Worm (Caenorhabditis elegans): Measurements from ENCODE around the gene F08F8.10.

F08F8.10 gene

ce11 chrIII:7357356-7357755, at the start of gene F08F8.10:
TSS of gene F08F8.10 (minus strand) at chrIII:7357393.
- TF ChIP-seq nhr-25 (tag; optimal IDR thresholded peaks at IDR 0.05) (peak; percentile 18), hmg-11 (tag; optimal IDR thresholded peaks at IDR 0.05) (peak; percentile 27), pha-4 (tag; optimal IDR thresholded peaks at IDR 0.05) (peak; percentile 63), snpc-4 (tag; optimal IDR thresholded peaks at IDR 0.05) (peak; percentile 47), nhr-237 (tag; optimal IDR thresholded peaks at IDR 0.05) (no peak), elt-2 (tag; optimal IDR thresholded peaks at IDR 0.05) (no peak), fkh-2 (tag; optimal IDR thresholded peaks at IDR 0.05) (no peak), nhr-67 (tag; optimal IDR thresholded peaks at IDR 0.05) (no peak), egl-27 (tag; optimal IDR thresholded peaks at IDR 0.05) (no peak), nhr-43 (tag; optimal IDR thresholded peaks at IDR 0.05; ENCODE audit: poor library complexity, severe bottlenecking) (no peak), pqm-1 (tag; optimal IDR thresholded peaks at IDR 0.05) (no peak), eor-1 (tag; optimal IDR thresholded peaks at IDR 0.05) (no peak), nhr-11 (tag; optimal IDR thresholded peaks at IDR 0.05) (no peak), nhr-23 (tag; optimal IDR thresholded peaks at IDR 0.05) (no peak), ztf-4 (tag; optimal IDR thresholded peaks at IDR 0.05) (no peak), ceh-28 (tag; optimal IDR thresholded peaks at IDR 0.05) (no peak), ceh-16 (tag; optimal IDR thresholded peaks at IDR 0.05) (no peak), aly-2 (tag; optimal IDR thresholded peaks at IDR 0.05) (no peak), elt-3 (tag; optimal IDR thresholded peaks at IDR 0.05) (no peak), unc-39 (tag; optimal IDR thresholded peaks at IDR 0.05) (no peak), egl-5 (tag; optimal IDR thresholded peaks at IDR 0.05) (peak; percentile 35), daf-12 (tag; optimal IDR thresholded peaks at IDR 0.05) (no peak), nhr-76 (tag; optimal IDR thresholded peaks at IDR 0.05) (no peak), nfya-1 (tag; optimal IDR thresholded peaks at IDR 0.05; ENCODE audit: insufficient read depth) (peak; percentile 33), lin-39 (tag; optimal IDR thresholded peaks at IDR 0.05) (no peak), R02D3.7 (tag; optimal IDR thresholded peaks at IDR 0.05) (no peak), fkh-10 (GFP tag; optimal IDR thresholded peaks at IDR 0.05) (no peak), unc-62 (GFP tag; optimal IDR thresholded peaks at IDR 0.05) (no peak)

ce11 chrIII:7399004-7399403, 41.8 kb upstream of the F08F8.10 start:
- TF ChIP-seq pha-4 (tag; optimal IDR thresholded peaks at IDR 0.05): no peak
- TF ChIP-seq nhr-25 (tag; optimal IDR thresholded peaks at IDR 0.05): no peak
- no peak for TF ChIP-seq ama-1 (optimal IDR thresholded peaks at IDR 0.05)
- TF ChIP-seq nhr-237 (tag; optimal IDR thresholded peaks at IDR 0.05): no peak
- TF ChIP-seq ZK546.5 (tag; optimal IDR thresholded peaks at IDR 0.05): no peak
- TF ChIP-seq nhr-77 (tag; optimal IDR thresholded peaks at IDR 0.05): no peak
- no peak for TF ChIP-seq lin-15B (tag; optimal IDR thresholded peaks at IDR 0.05)
- no peak for TF ChIP-seq egl-27 (tag; optimal IDR thresholded peaks at IDR 0.05)
- TF ChIP-seq pqm-1 (tag; optimal IDR thresholded peaks at IDR 0.05): no peak
- TF ChIP-seq ceh-9 (tag; optimal IDR thresholded peaks at IDR 0.05): no peak
- TF ChIP-seq hmg-11 (tag; optimal IDR thresholded peaks at IDR 0.05): no peak
- no peak for TF ChIP-seq egl-5 (tag; optimal IDR thresholded peaks at IDR 0.05)
- TF ChIP-seq nfya-1 (tag; optimal IDR thresholded peaks at IDR 0.05; ENCODE audit: insufficient read depth): no peak
- no peak for TF ChIP-seq nhr-28 (tag; optimal IDR thresholded peaks at IDR 0.05)

ce11 chrIII:7397196-7397595, 40.0 kb upstream of the F08F8.10 start:
- TF ChIP-seq nfya-1 (tag; optimal IDR thresholded peaks at IDR 0.05; ENCODE audit: insufficient read depth): peak; percentile 25
- TF ChIP-seq ama-1 (optimal IDR thresholded peaks at IDR 0.05): no peak
- no peak for TF ChIP-seq nhr-28 (tag; optimal IDR thresholded peaks at IDR 0.05)
- TF ChIP-seq pqm-1 (tag; optimal IDR thresholded peaks at IDR 0.05): no peak

ce11 chrIII:7395354-7395753, 38.2 kb upstream of the F08F8.10 start, which contains the start of gene lgc-50:
TSS of gene lgc-50 (minus strand) at chrIII:7395454.
- TF ChIP-seq mml-1 (tag; optimal IDR thresholded peaks at IDR 0.05) (no peak), lin-15B (tag; optimal IDR thresholded peaks at IDR 0.05) (no peak), nhr-77 (tag; optimal IDR thresholded peaks at IDR 0.05) (no peak), daf-12 (tag; optimal IDR thresholded peaks at IDR 0.05) (no peak), fkh-10 (GFP tag; optimal IDR thresholded peaks at IDR 0.05) (no peak), nhr-28 (tag; optimal IDR thresholded peaks at IDR 0.05) (no peak), skn-1 (tag; optimal IDR thresholded peaks at IDR 0.05) (no peak), snpc-4 (tag; optimal IDR thresholded peaks at IDR 0.05) (no peak), aly-2 (tag; optimal IDR thresholded peaks at IDR 0.05) (no peak), tbx-2 (tag; optimal IDR thresholded peaks at IDR 0.05) (no peak), nhr-43 (tag; optimal IDR thresholded peaks at IDR 0.05; ENCODE audit: poor library complexity, severe bottlenecking) (no peak), hmg-11 (tag; optimal IDR thresholded peaks at IDR 0.05) (no peak), nhr-25 (tag; optimal IDR thresholded peaks at IDR 0.05) (no peak), zag-1 (tag; optimal IDR thresholded peaks at IDR 0.05) (no peak), eor-1 (tag; optimal IDR thresholded peaks at IDR 0.05) (no peak)

All from whole organism, L3 larva.